Worm (Caenorhabditis elegans): ENCODE measurements around the gene fbxa-77.
A peak's percentile ranks its signal among the peaks of the same experiment; 100 is the strongest.

The fbxa-77 gene

DNA sequence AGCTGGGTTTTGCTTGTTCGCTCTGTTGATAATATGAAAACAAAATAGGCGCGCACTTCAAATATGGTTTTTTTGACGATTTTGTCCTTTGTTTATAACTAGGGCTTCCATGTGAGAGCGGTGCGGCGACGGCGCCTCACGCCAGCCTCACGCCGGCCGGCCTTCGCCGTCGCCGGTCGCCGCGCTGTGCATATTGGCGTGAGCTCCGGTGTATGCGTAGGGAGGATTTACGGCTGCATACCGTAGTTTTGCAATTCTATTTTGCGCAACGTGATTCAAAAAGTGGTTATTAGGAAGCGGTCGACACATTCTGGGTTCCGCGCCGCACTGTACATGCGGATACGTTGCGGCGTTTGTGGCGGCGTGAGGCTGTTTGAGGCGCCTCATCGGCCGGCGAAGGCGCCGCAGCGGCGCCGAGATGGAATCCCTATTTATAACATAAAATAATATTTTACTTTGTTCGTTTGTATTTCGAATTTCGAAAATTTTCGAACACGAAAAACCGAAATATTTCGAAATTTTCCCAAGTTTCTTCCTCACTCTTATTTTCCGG is 35.1 kb upstream of the fbxa-77 start (continued):
- TF ChIP-seq ceh-91 (GFP tag; IDR thresholded peaks at IDR 0.05) = no peak
- TF ChIP-seq nfyb-1 (GFP tag; IDR thresholded peaks at IDR 0.05) = no peak
- no peak for TF ChIP-seq mes-4 (tag; optimal IDR thresholded peaks at IDR 0.05)
- TF ChIP-seq snpc-3.4 (tag; optimal IDR thresholded peaks at IDR 0.05) = no peak
- TF ChIP-seq ZK185.1 (tag; optimal IDR thresholded peaks at IDR 0.05; ENCODE audit: poor library complexity, severe bottlenecking) = no peak
- no peak for TF ChIP-seq bed-1 (GFP tag; IDR thresholded peaks at IDR 0.05)
- no peak for TF ChIP-seq hlh-26 (GFP tag; conservative IDR thresholded peaks at IDR 0.05)
- TF ChIP-seq egl-44 (GFP tag; IDR thresholded peaks at IDR 0.05) = no peak
- TF ChIP-seq unc-62 (GFP tag; optimal IDR thresholded peaks at IDR 0.05) = no peak
- TF ChIP-seq ceh-58 (GFP tag; IDR thresholded peaks at IDR 0.05) = 0 out of 2 replicates have a peak, but pooled peaks have one; percentile 10
- TF ChIP-seq K11D2.4 (GFP tag; IDR thresholded peaks at IDR 0.05) = no peak
- peak; percentile 1 for TF ChIP-seq snpc-4 (GFP tag; optimal IDR thresholded peaks at IDR 0.05)
- TF ChIP-seq snpc-4 (tag; optimal IDR thresholded peaks at IDR 0.05) = peak in 2 of 4 experiments; percentile 24 to 51
- TF ChIP-seq ccch-3 (GFP tag; optimal IDR thresholded peaks at IDR 0.05) = no peak
- no peak for TF ChIP-seq Y79H2A.3 (GFP tag; conservative IDR thresholded peaks at IDR 0.05)
- TF ChIP-seq F52B5.7 (tag; optimal IDR thresholded peaks at IDR 0.05) = no peak
- TF ChIP-seq lsl-1 (GFP tag; optimal IDR thresholded peaks at IDR 0.05) = peak; percentile 32
- peak; percentile 56; the same call in 1 of the 2 replicates for TF ChIP-seq egrh-3 (GFP tag; IDR thresholded peaks at IDR 0.05)
- TF ChIP-seq nhr-120 (GFP tag; IDR thresholded peaks at IDR 0.05) = no peak
- peak; percentile 58 for TF ChIP-seq snpc-1.1 (tag; optimal IDR thresholded peaks at IDR 0.05; ENCODE audit: insufficient read depth)
- TF ChIP-seq mcd-1 (GFP tag; IDR thresholded peaks at IDR 0.05) = no peak
- no peak for TF ChIP-seq let-526 (GFP tag; IDR thresholded peaks at IDR 0.05)
- TF ChIP-seq attf-6 (GFP tag; IDR thresholded peaks at IDR 0.05) = no peak
- peak; percentile 90 for TF ChIP-seq zfh-2 (GFP tag; conservative IDR thresholded peaks at IDR 0.05)
- TF ChIP-seq hmg-1.2 (GFP tag; IDR thresholded peaks at IDR 0.05) = peak; percentile 36
- no peak for TF ChIP-seq ceh-40 (GFP tag; IDR thresholded peaks at IDR 0.05)
- TF ChIP-seq ztf-26 (tag; optimal IDR thresholded peaks at IDR 0.05) = no peak

DNA sequence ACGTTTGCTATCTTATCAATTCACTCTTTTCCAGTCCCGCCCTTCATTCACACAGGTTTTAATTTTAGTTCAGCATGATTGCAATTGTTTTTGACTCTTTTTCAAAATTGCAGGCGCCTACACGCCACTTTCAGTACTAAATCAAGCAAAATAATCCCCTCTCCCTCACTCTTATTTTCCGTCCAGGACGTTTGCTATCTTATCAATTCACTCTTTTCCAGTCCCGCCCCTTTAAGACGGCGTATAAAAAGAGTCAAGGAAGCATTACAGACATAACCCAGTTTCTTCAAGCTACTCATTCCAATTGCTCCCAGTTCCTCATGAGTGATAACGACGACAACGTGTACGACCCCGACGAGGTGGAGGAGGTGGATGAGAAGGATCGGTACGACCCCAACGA is 34.6 kb upstream of the fbxa-77 start, which contains the start of gene Y119D3B.21:
Gene Y119D3B.21 (plus strand): TSS at position 321 of the 400 bp plus-strand sequence.
- no peak for TF ChIP-seq efl-1 (GFP tag; optimal IDR thresholded peaks at IDR 0.05)
- no peak for TF ChIP-seq B0019.2 (GFP tag; conservative IDR thresholded peaks at IDR 0.05)
- no peak for TF ChIP-seq ama-1 (optimal IDR thresholded peaks at IDR 0.05)
- TF ChIP-seq ama-1 (GFP tag; optimal IDR thresholded peaks at IDR 0.05) = no peak
- TF ChIP-seq cebp-1 (GFP tag; IDR thresholded peaks at IDR 0.05) = no peak
- peak; percentile 74 for TF ChIP-seq cebp-1 (tag; optimal IDR thresholded peaks at IDR 0.05)
- TF ChIP-seq egl-44 (GFP tag; IDR thresholded peaks at IDR 0.05) = no peak
- TF ChIP-seq nhr-90 (tag; optimal IDR thresholded peaks at IDR 0.05) = peak; percentile 23
- TF ChIP-seq hmg-20 (GFP tag; IDR thresholded peaks at IDR 0.05) = no peak
- no peak for TF ChIP-seq F10E7.11 (tag; optimal IDR thresholded peaks at IDR 0.05)
- TF ChIP-seq fkh-3 (tag; optimal IDR thresholded peaks at IDR 0.05) = no peak
- TF ChIP-seq B0035.1 (tag; optimal IDR thresholded peaks at IDR 0.05) = no peak
- TF ChIP-seq B0336.3 (GFP tag; IDR thresholded peaks at IDR 0.05) = no peak
- peak; percentile 65 for TF ChIP-seq dox-1 (GFP tag; IDR thresholded peaks at IDR 0.05)
- TF ChIP-seq nhr-80 (tag; optimal IDR thresholded peaks at IDR 0.05) = peak; percentile 98
- TF ChIP-seq nhr-179 (tag; optimal IDR thresholded peaks at IDR 0.05) = no peak
- no peak for TF ChIP-seq bed-2 (GFP tag; IDR thresholded peaks at IDR 0.05)
- no peak for TF ChIP-seq madf-6 (GFP tag; IDR thresholded peaks at IDR 0.05)
- TF ChIP-seq ztf-6 (GFP tag; IDR thresholded peaks at IDR 0.05) = no peak
- TF ChIP-seq aptf-3 (GFP tag; IDR thresholded peaks at IDR 0.05) = no peak
- peak; percentile 34 for TF ChIP-seq attf-5 (GFP tag; optimal IDR thresholded peaks at IDR 0.05)
- TF ChIP-seq chd-7 (tag; optimal IDR thresholded peaks at IDR 0.05) = no peak
- TF ChIP-seq F33H1.4 (GFP tag; IDR thresholded peaks at IDR 0.05) = no peak
- no peak for TF ChIP-seq ceh-27 (GFP tag; optimal IDR thresholded peaks at IDR 0.05)
- no peak for TF ChIP-seq C17E4.6 (GFP tag; IDR thresholded peaks at IDR 0.05)

Measured in whole organism, young adult.